Worm (Caenorhabditis elegans): ENCODE results near the gene rom-4.

The rom-4 gene

DNA sequence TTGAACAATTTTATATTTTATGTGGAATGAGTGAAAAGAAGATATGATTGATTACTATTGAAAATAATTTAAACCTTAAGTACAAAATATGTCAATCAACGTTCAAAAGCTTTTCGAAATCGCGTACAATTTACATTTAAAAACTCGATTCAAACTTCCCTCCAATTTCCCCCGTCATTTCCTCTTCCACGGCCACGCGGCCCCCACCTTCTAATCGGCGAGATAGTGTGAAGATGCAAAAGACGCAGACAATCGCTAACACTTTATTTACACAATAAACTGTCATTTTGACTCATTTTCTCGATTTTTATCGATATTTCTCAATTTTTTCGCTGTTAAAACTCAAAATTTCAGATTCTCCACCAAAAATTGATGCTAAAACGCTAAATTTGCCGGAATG is at the start of gene rom-4:
rom-4 (plus strand) TSS at position 398 of the 400 bp plus-strand sequence.
- TF ChIP-seq nhr-28 (tag; optimal IDR thresholded peaks at IDR 0.05) (no peak), daf-12 (tag; optimal IDR thresholded peaks at IDR 0.05) (no peak), nhr-11 (tag; optimal IDR thresholded peaks at IDR 0.05) (no peak), egl-5 (tag; optimal IDR thresholded peaks at IDR 0.05) (peak; percentile 34), ceh-9 (tag; optimal IDR thresholded peaks at IDR 0.05) (no peak), aly-2 (tag; optimal IDR thresholded peaks at IDR 0.05) (no peak), nfya-1 (tag; optimal IDR thresholded peaks at IDR 0.05; ENCODE audit: insufficient read depth) (peak; percentile 72), ztf-4 (tag; optimal IDR thresholded peaks at IDR 0.05) (no peak), ceh-82 (tag; optimal IDR thresholded peaks at IDR 0.05) (no peak), nhr-12 (tag; optimal IDR thresholded peaks at IDR 0.05) (no peak), fkh-2 (tag; optimal IDR thresholded peaks at IDR 0.05) (no peak), pha-4 (tag; optimal IDR thresholded peaks at IDR 0.05) (peak; percentile 92), sea-2 (GFP tag; optimal IDR thresholded peaks at IDR 0.05) (no peak), lin-15B (tag; optimal IDR thresholded peaks at IDR 0.05) (peak; percentile 59), nhr-67 (tag; optimal IDR thresholded peaks at IDR 0.05) (no peak), nhr-77 (tag; optimal IDR thresholded peaks at IDR 0.05) (no peak), fkh-10 (GFP tag; optimal IDR thresholded peaks at IDR 0.05) (no peak), ama-1 (optimal IDR thresholded peaks at IDR 0.05) (no peak), jun-1 (tag; optimal IDR thresholded peaks at IDR 0.05) (no peak), ceh-28 (tag; optimal IDR thresholded peaks at IDR 0.05) (peak; percentile 36), mdl-1 (tag; optimal IDR thresholded peaks at IDR 0.05) (no peak), elt-3 (tag; optimal IDR thresholded peaks at IDR 0.05) (no peak), pqm-1 (tag; optimal IDR thresholded peaks at IDR 0.05) (no peak), elt-1 (tag; optimal IDR thresholded peaks at IDR 0.05) (no peak), hmg-11 (tag; optimal IDR thresholded peaks at IDR 0.05) (peak; percentile 54), unc-62 (GFP tag; optimal IDR thresholded peaks at IDR 0.05) (no peak), skn-1 (tag; optimal IDR thresholded peaks at IDR 0.05) (no peak), ztf-11 (tag; optimal IDR thresholded peaks at IDR 0.05) (no peak), nhr-237 (tag; optimal IDR thresholded peaks at IDR 0.05) (no peak), nhr-23 (tag; optimal IDR thresholded peaks at IDR 0.05) (peak; percentile 42), elt-2 (tag; optimal IDR thresholded peaks at IDR 0.05) (no peak), nhr-76 (tag; optimal IDR thresholded peaks at IDR 0.05) (no peak), ceh-16 (tag; optimal IDR thresholded peaks at IDR 0.05) (no peak), snpc-4 (tag; optimal IDR thresholded peaks at IDR 0.05) (peak; percentile 91), nhr-25 (tag; optimal IDR thresholded peaks at IDR 0.05) (peak; percentile 45), R02D3.7 (tag; optimal IDR thresholded peaks at IDR 0.05) (no peak), lin-39 (tag; optimal IDR thresholded peaks at IDR 0.05) (peak; percentile 17), nhr-43 (tag; optimal IDR thresholded peaks at IDR 0.05; ENCODE audit: poor library complexity, severe bottlenecking) (no peak), egl-27 (tag; optimal IDR thresholded peaks at IDR 0.05) (no peak), eor-1 (tag; optimal IDR thresholded peaks at IDR 0.05) (no peak), lsy-12 (tag; optimal IDR thresholded peaks at IDR 0.05) (no peak), unc-39 (tag; optimal IDR thresholded peaks at IDR 0.05) (no peak), tbx-2 (tag; optimal IDR thresholded peaks at IDR 0.05) (no peak), zag-1 (tag; optimal IDR thresholded peaks at IDR 0.05) (no peak), ZK546.5 (tag; optimal IDR thresholded peaks at IDR 0.05) (no peak), mml-1 (tag; optimal IDR thresholded peaks at IDR 0.05) (no peak), fos-1 (tag; optimal IDR thresholded peaks at IDR 0.05) (no peak)

DNA sequence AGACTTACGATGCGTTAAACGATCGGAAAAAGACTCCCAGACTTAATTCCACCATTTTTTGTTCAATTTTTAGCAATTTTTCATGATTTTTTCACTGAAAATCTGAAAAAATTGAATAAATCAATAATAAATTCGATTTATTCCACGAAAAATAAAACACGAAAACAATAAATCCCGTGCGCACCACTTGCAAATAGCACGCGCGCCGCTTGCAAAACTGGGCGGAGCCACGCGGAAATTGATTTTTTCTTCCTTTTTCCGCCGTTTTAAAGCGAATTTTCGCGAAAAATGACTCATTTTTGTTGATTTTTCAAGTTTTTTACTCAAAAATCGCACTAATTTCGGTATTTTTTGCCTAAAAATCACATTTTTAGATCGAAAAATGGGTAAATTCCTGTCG is 48.9 kb upstream of the rom-4 start, which contains the start of the genes Y116A8C.9 and arf-6:
Y116A8C.9 (minus strand) TSS at position 55 of the 400 bp plus-strand sequence.
arf-6 (plus strand) TSS at position 375 of the 400 bp plus-strand sequence.
- TF ChIP-seq nhr-67 (tag; optimal IDR thresholded peaks at IDR 0.05) = no peak
- no peak for TF ChIP-seq fkh-2 (tag; optimal IDR thresholded peaks at IDR 0.05)
- no peak for TF ChIP-seq ceh-16 (tag; optimal IDR thresholded peaks at IDR 0.05)
- TF ChIP-seq jun-1 (tag; optimal IDR thresholded peaks at IDR 0.05) = no peak
- no peak for TF ChIP-seq ceh-9 (tag; optimal IDR thresholded peaks at IDR 0.05)
- TF ChIP-seq snpc-4 (tag; optimal IDR thresholded peaks at IDR 0.05) = peak; percentile 77
- TF ChIP-seq nfya-1 (tag; optimal IDR thresholded peaks at IDR 0.05; ENCODE audit: insufficient read depth) = peak; percentile 43
- no peak for TF ChIP-seq skn-1 (tag; optimal IDR thresholded peaks at IDR 0.05)
- TF ChIP-seq nhr-237 (tag; optimal IDR thresholded peaks at IDR 0.05) = no peak
- no peak for TF ChIP-seq daf-12 (tag; optimal IDR thresholded peaks at IDR 0.05)
- TF ChIP-seq nhr-28 (tag; optimal IDR thresholded peaks at IDR 0.05) = no peak
- TF ChIP-seq nhr-11 (tag; optimal IDR thresholded peaks at IDR 0.05) = no peak
- TF ChIP-seq elt-2 (tag; optimal IDR thresholded peaks at IDR 0.05) = peak; percentile 25
- TF ChIP-seq elt-1 (tag; optimal IDR thresholded peaks at IDR 0.05) = no peak
- TF ChIP-seq lin-39 (tag; optimal IDR thresholded peaks at IDR 0.05) = peak; percentile 11
- TF ChIP-seq ama-1 (optimal IDR thresholded peaks at IDR 0.05) = no peak
- no peak for TF ChIP-seq sea-2 (GFP tag; optimal IDR thresholded peaks at IDR 0.05)
- peak; percentile 13 for TF ChIP-seq ceh-82 (tag; optimal IDR thresholded peaks at IDR 0.05)
- TF ChIP-seq mdl-1 (tag; optimal IDR thresholded peaks at IDR 0.05) = no peak
- no peak for TF ChIP-seq nhr-76 (tag; optimal IDR thresholded peaks at IDR 0.05)
- no peak for TF ChIP-seq eor-1 (tag; optimal IDR thresholded peaks at IDR 0.05)
- no peak for TF ChIP-seq elt-3 (tag; optimal IDR thresholded peaks at IDR 0.05)
- TF ChIP-seq fkh-10 (GFP tag; optimal IDR thresholded peaks at IDR 0.05) = no peak
- TF ChIP-seq unc-39 (tag; optimal IDR thresholded peaks at IDR 0.05) = no peak
- TF ChIP-seq zag-1 (tag; optimal IDR thresholded peaks at IDR 0.05) = no peak
- peak; percentile 10 for TF ChIP-seq tbx-2 (tag; optimal IDR thresholded peaks at IDR 0.05)
- TF ChIP-seq nhr-23 (tag; optimal IDR thresholded peaks at IDR 0.05) = peak; percentile 66
- no peak for TF ChIP-seq egl-5 (tag; optimal IDR thresholded peaks at IDR 0.05)
- TF ChIP-seq pha-4 (tag; optimal IDR thresholded peaks at IDR 0.05) = peak; percentile 60
- TF ChIP-seq ztf-11 (tag; optimal IDR thresholded peaks at IDR 0.05) = no peak
- no peak for TF ChIP-seq unc-62 (GFP tag; optimal IDR thresholded peaks at IDR 0.05)
- no peak for TF ChIP-seq fos-1 (tag; optimal IDR thresholded peaks at IDR 0.05)
- no peak for TF ChIP-seq ZK546.5 (tag; optimal IDR thresholded peaks at IDR 0.05)
- no peak for TF ChIP-seq nhr-25 (tag; optimal IDR thresholded peaks at IDR 0.05)
- TF ChIP-seq R02D3.7 (tag; optimal IDR thresholded peaks at IDR 0.05) = peak; percentile 20
- TF ChIP-seq aly-2 (tag; optimal IDR thresholded peaks at IDR 0.05) = no peak
- no peak for TF ChIP-seq egl-27 (tag; optimal IDR thresholded peaks at IDR 0.05)
- TF ChIP-seq lin-15B (tag; optimal IDR thresholded peaks at IDR 0.05) = peak; percentile 33
- TF ChIP-seq ztf-4 (tag; optimal IDR thresholded peaks at IDR 0.05) = no peak
- TF ChIP-seq ceh-28 (tag; optimal IDR thresholded peaks at IDR 0.05) = peak; percentile 80

Data from whole organism, L3 larva.